Fruit fly (Drosophila melanogaster) whole organism, embryonic: ENCODE data around the gene CG10286.

ENCODE experiments used
- CG1233 ChIP-seq: fragments of 200-800 bp; sonication (Bioruptor generic); optimal IDR thresholded peaks from 4 replicates; lab custom pipeline; 2018; ENCODE audit warnings: missing biosample characterization, mild to moderate bottlenecking, missing genetic modification characterization
- CG12769 ChIP-seq: fragments of 200-800 bp; sonication (Bioruptor generic); optimal IDR thresholded peaks from 2 replicates; lab custom pipeline; 2019; ENCODE audit warnings: missing biosample characterization, mild to moderate bottlenecking, missing genetic modification characterization, moderate library complexity
- CG13296 ChIP-seq: fragments of 200-800 bp; sonication (Bioruptor generic); optimal IDR thresholded peaks from 3 replicates; lab custom pipeline; 2018; ENCODE audit warnings: missing biosample characterization, mild to moderate bottlenecking, missing genetic modification characterization
- CG13424 ChIP-seq: fragments of 200-800 bp; sonication (Bioruptor generic); optimal IDR thresholded peaks from 2 replicates; lab custom pipeline; 2019; ENCODE audit warnings: missing biosample characterization, mild to moderate bottlenecking, missing genetic modification characterization, moderate library complexity
- CG14860 ChIP-seq: fragments of 200-800 bp; sonication (Bioruptor generic); IDR thresholded peaks from 3 replicates; pipeline ENCODE4 v1.3.6; 2022; ENCODE audit warnings: missing biosample characterization, missing genetic modification characterization; ENCODE audit not compliant: partially characterized antibody
- CG15011 ChIP-seq: fragments of 200-800 bp; sonication (Bioruptor generic); optimal IDR thresholded peaks from 3 replicates; lab custom pipeline; 2018; ENCODE audit warnings: missing biosample characterization, mild to moderate bottlenecking, missing genetic modification characterization
- CG17385 ChIP-seq: fragments of 200-800 bp; sonication (Bioruptor generic); optimal IDR thresholded peaks from 3 replicates; lab custom pipeline; 2018; ENCODE audit warnings: missing biosample characterization, mild to moderate bottlenecking, missing genetic modification characterization
- CG18262 ChIP-seq: fragments of 200-800 bp; optimal IDR thresholded peaks from 3 replicates; lab custom pipeline; 2019; ENCODE audit warnings: missing biosample characterization, mild to moderate bottlenecking, missing genetic modification characterization, moderate library complexity
- CG30403 ChIP-seq: fragments of 200-800 bp; sonication (Bioruptor generic); optimal IDR thresholded peaks from 3 replicates; lab custom pipeline; 2016; ENCODE audit warnings: missing biosample characterization, missing genetic modification characterization
- CG30431 ChIP-seq: fragments of 200-800 bp; sonication (Bioruptor generic); optimal IDR thresholded peaks from 2 replicates; lab custom pipeline; 2017; ENCODE audit warnings: missing biosample characterization, missing genetic modification characterization
- CG31441 ChIP-seq: fragments of 200-800 bp; sonication (Bioruptor generic); IDR thresholded peaks from 2 replicates; pipeline ENCODE4 v1.3.6; 2022; ENCODE audit warnings: missing biosample characterization, missing genetic modification characterization
- CG7372 ChIP-seq: fragments of 200-800 bp; sonication (Bioruptor generic); IDR thresholded peaks from 2 replicates; pipeline ENCODE4 v1.3.6; 2022; ENCODE audit warnings: missing biosample characterization, missing genetic modification characterization
- CG8281 ChIP-seq: fragments of 200-800 bp; sonication (Bioruptor generic); optimal IDR thresholded peaks from 2 replicates; lab custom pipeline; 2018; ENCODE audit warnings: missing biosample characterization, mild to moderate bottlenecking, missing genetic modification characterization, moderate library complexity
- CG9797 ChIP-seq: fragments of 200-800 bp; sonication (Bioruptor generic); optimal IDR thresholded peaks from 3 replicates; lab custom pipeline; 2018; ENCODE audit warnings: missing biosample characterization, mild to moderate bottlenecking, missing genetic modification characterization
- CG9932 ChIP-seq: fragments of 200-800 bp; sonication (Bioruptor generic); IDR thresholded peaks from 2 replicates; pipeline ENCODE4 v1.3.6; 2022; ENCODE audit warnings: missing biosample characterization, missing genetic modification characterization
- Dbx ChIP-seq: fragments of 200-800 bp; sonication (Bioruptor generic); IDR thresholded peaks from 3 replicates; pipeline ENCODE4 v1.3.6; 2022; ENCODE audit warnings: missing biosample characterization, missing genetic modification characterization
- Doc2 ChIP-seq: fragments of 200-800 bp; sonication (Bioruptor generic); IDR thresholded peaks from 2 replicates; pipeline ENCODE4 v1.3.6; 2022; ENCODE audit warnings: missing biosample characterization, missing genetic modification characterization
- Hand ChIP-seq: fragments of 200-800 bp; sonication (Bioruptor generic); optimal IDR thresholded peaks from 2 replicates; lab custom pipeline; 2017; ENCODE audit warnings: mild to moderate bottlenecking, missing biosample characterization, missing genetic modification reagents, missing genetic modification characterization
- Hmx ChIP-seq: fragments of 200-800 bp; sonication (Bioruptor generic); optimal IDR thresholded peaks from 2 replicates; lab custom pipeline; 2016; ENCODE audit warnings: missing biosample characterization, missing genetic modification characterization
- Hr51 ChIP-seq, 2 experiments: fragments of 200-800 bp; sonication (Bioruptor generic); optimal IDR thresholded peaks; 2 replicates in 1 of 2; 3 replicates in 1 of 2; lab custom pipeline; 2016 to 2018; ENCODE audit warnings: missing biosample characterization in 2 of 2, missing genetic modification characterization in 2 of 2, mild to moderate bottlenecking in 1 of 2, moderate library complexity in 1 of 2
- Hr78 ChIP-seq, 2 experiments: fragments of 200-800 bp in 1 of 2; fragments of >200 bp in 1 of 2; sonication (Bioruptor generic) in 1 of 2; optimal IDR thresholded peaks; 2 replicates each; lab custom pipeline; 2017 to 2019; ENCODE audit warnings: missing biosample characterization in 2 of 2, missing genetic modification characterization in 2 of 2, mild to moderate bottlenecking in 1 of 2, moderate library complexity in 1 of 2
- Jarid2 ChIP-seq: fragments of 200-800 bp; sonication (Bioruptor generic); optimal IDR thresholded peaks from 3 replicates; lab custom pipeline; 2017; ENCODE audit warnings: mild to moderate bottlenecking, missing biosample characterization, missing genetic modification reagents, missing genetic modification characterization
- Nf-YC ChIP-seq: fragments of 200-800 bp; optimal IDR thresholded peaks from 3 replicates; lab custom pipeline; 2019; ENCODE audit warnings: missing biosample characterization, mild to moderate bottlenecking, missing genetic modification characterization, moderate library complexity
- Xbp1 ChIP-seq: fragments of 200-800 bp; sonication (Bioruptor generic); optimal IDR thresholded peaks from 3 replicates; lab custom pipeline; 2016; ENCODE audit warnings: missing biosample characterization, mild to moderate bottlenecking, missing genetic modification characterization
- ab ChIP-seq: fragments of 200-800 bp; sonication (Bioruptor generic); optimal IDR thresholded peaks from 2 replicates; lab custom pipeline; 2016; ENCODE audit warnings: missing biosample characterization, missing genetic modification characterization
- abd-A ChIP-seq: fragments of 200-800 bp; sonication (Bioruptor generic); optimal IDR thresholded peaks from 3 replicates; lab custom pipeline; 2019; ENCODE audit warnings: missing biosample characterization, mild to moderate bottlenecking, missing genetic modification characterization, moderate library complexity
- aop ChIP-seq: fragments of 200-800 bp; sonication (Bioruptor generic); IDR thresholded peaks from 2 replicates; pipeline ENCODE4 v1.3.6; 2022; ENCODE audit warnings: missing biosample characterization, missing genetic modification characterization
- ap ChIP-seq: fragments of 200-800 bp; sonication (Bioruptor generic); IDR thresholded peaks from 2 replicates; pipeline ENCODE4 v1.3.6; 2022; ENCODE audit warnings: missing biosample characterization, missing genetic modification characterization
- ara ChIP-seq: fragments of 200-800 bp; sonication (Bioruptor generic); IDR thresholded peaks from 2 replicates; pipeline ENCODE4 v1.3.6; 2022; ENCODE audit warnings: missing biosample characterization, missing genetic modification characterization
- chif ChIP-seq, 2 experiments: fragments of 200-800 bp; sonication (Bioruptor generic); optimal IDR thresholded peaks; 3 replicates each; lab custom pipeline; 2016; ENCODE audit warnings: missing biosample characterization in 2 of 2, missing genetic modification characterization in 2 of 2
- crc ChIP-seq: fragments of 200-800 bp; sonication (Bioruptor generic); optimal IDR thresholded peaks from 2 replicates; lab custom pipeline; 2016; ENCODE audit warnings: missing biosample characterization, missing genetic modification characterization
- dimm ChIP-seq: fragments of 200-800 bp; sonication (Bioruptor generic); IDR thresholded peaks from 2 replicates; pipeline ENCODE4 v1.3.6; 2022; ENCODE audit warnings: missing biosample characterization, missing genetic modification characterization
- dmrt99B ChIP-seq: fragments of 200-800 bp; sonication (Bioruptor generic); optimal IDR thresholded peaks from 2 replicates; lab custom pipeline; 2018; ENCODE audit warnings: missing biosample characterization, mild to moderate bottlenecking, missing genetic modification characterization, moderate library complexity
- ewg ChIP-seq: fragments of 200-800 bp; sonication (Bioruptor generic); optimal IDR thresholded peaks from 3 replicates; lab custom pipeline; 2017; ENCODE audit warnings: mild to moderate bottlenecking, missing biosample characterization, missing genetic modification reagents, missing genetic modification characterization
- exex ChIP-seq: fragments of 200-800 bp; sonication (Bioruptor generic); optimal IDR thresholded peaks from 4 replicates; lab custom pipeline; 2018; ENCODE audit warnings: missing biosample characterization, mild to moderate bottlenecking, missing genetic modification characterization, moderate library complexity
- grau ChIP-seq: fragments of 200-800 bp; optimal IDR thresholded peaks from 3 replicates; lab custom pipeline; 2019; ENCODE audit warnings: missing biosample characterization, mild to moderate bottlenecking, missing genetic modification characterization, moderate library complexity
- grn ChIP-seq: fragments of 200-800 bp; sonication (Bioruptor generic); optimal IDR thresholded peaks from 3 replicates; lab custom pipeline; 2017; ENCODE audit warnings: missing biosample characterization, missing genetic modification characterization
- hth ChIP-seq: fragments of >200 bp; optimal IDR thresholded peaks from 2 replicates; lab custom pipeline; 2017; ENCODE audit warnings: inconsistent platforms
- jumu ChIP-seq: fragments of 200-800 bp; sonication (Bioruptor generic); optimal IDR thresholded peaks from 3 replicates; lab custom pipeline; 2016; ENCODE audit warnings: missing biosample characterization, missing genetic modification characterization
- kah ChIP-seq: fragments of 200-800 bp; sonication (Bioruptor generic); optimal IDR thresholded peaks from 2 replicates; lab custom pipeline; 2018; ENCODE audit warnings: missing biosample characterization, mild to moderate bottlenecking, missing genetic modification characterization
- nmo ChIP-seq: fragments of 200-800 bp; sonication (Bioruptor generic); optimal IDR thresholded peaks from 2 replicates; lab custom pipeline; 2018; ENCODE audit warnings: missing biosample characterization, mild to moderate bottlenecking, missing genetic modification characterization, moderate library complexity
- oc ChIP-seq: fragments of 200-800 bp; sonication (Bioruptor generic); optimal IDR thresholded peaks from 2 replicates; lab custom pipeline; 2018; ENCODE audit warnings: missing biosample characterization, mild to moderate bottlenecking, missing genetic modification characterization, moderate library complexity
- pita ChIP-seq: fragments of 200-800 bp; sonication (Bioruptor generic); optimal IDR thresholded peaks from 2 replicates; lab custom pipeline; 2017; ENCODE audit warnings: missing biosample characterization, mild to moderate bottlenecking, missing genetic modification characterization
- repo ChIP-seq: fragments of 200-800 bp; sonication (Bioruptor generic); optimal IDR thresholded peaks from 2 replicates; lab custom pipeline; 2016; ENCODE audit warnings: missing biosample characterization, missing genetic modification characterization
- salm ChIP-seq: fragments of 200-800 bp; sonication (Bioruptor generic); optimal IDR thresholded peaks from 2 replicates; lab custom pipeline; 2018; ENCODE audit warnings: missing biosample characterization, mild to moderate bottlenecking, missing genetic modification characterization
- tll ChIP-seq, 2 experiments: fragments of 200-800 bp in 1 of 2; fragments of >200 bp in 1 of 2; sonication (Bioruptor generic) in 1 of 2; optimal IDR thresholded peaks; 2 replicates each; lab custom pipeline; 2017 to 2019; ENCODE audit warnings: missing biosample characterization in 2 of 2, missing genetic modification characterization in 2 of 2, mild to moderate bottlenecking in 1 of 2, moderate library complexity in 1 of 2
- tup ChIP-seq: fragments of 200-800 bp; sonication (Bioruptor generic); optimal IDR thresholded peaks from 2 replicates; lab custom pipeline; 2016; ENCODE audit warnings: missing biosample characterization, mild to moderate bottlenecking, missing genetic modification characterization, moderate library complexity
- z ChIP-seq: fragments of 200-800 bp; sonication (Bioruptor generic); IDR thresholded peaks from 3 replicates; pipeline ENCODE4 v1.3.6; 2022; ENCODE audit warnings: missing biosample characterization, missing genetic modification characterization
- zen2 ChIP-seq: fragments of 200-800 bp; sonication (Bioruptor generic); IDR thresholded peaks from 3 replicates; pipeline ENCODE4 v1.3.6; 2022; ENCODE audit warnings: missing biosample characterization, missing genetic modification characterization; ENCODE audit not compliant: partially characterized antibody

CG10286 gene

DNA sequence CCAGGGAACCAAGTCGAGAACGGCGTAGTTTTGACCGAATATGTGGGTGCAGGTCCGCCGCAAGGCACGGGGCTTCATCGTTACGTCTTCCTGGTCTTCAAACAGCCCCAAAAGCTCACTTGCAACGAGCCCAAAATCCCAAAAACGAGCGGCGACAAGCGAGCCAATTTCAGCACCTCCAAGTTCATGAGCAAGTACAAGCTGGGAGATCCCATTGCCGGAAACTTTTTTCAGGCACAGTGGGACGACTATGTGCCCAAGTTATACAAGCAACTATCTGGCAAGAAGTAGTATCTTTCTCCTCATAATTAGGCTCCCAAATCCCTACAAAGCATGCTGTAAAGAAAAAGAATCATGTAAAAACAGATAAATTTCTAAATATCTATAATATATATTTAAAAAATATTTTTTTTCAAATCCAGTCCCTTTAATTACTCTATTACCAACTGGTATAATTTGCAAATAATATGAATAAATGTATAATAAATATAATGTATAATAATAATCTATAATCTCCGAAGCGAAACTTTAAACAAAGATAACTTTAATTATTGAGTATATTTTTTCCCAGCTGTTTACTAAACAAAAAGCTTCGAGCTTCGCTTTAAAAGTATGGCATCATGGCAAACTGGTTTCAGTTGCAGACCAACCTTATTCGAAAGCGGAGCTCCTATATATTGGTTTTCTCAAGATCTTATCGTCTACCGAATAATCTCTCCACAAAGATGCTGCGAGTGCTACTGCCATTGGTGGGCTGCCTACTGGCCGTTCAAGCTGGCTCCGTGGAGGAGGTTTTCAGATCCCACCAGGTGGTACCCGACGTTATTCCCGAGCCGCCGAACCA is 25.1 kb upstream of the CG10286 start, which contains the start of gene CG17919 (continued):
- TF ChIP-seq Hr51 (GFP tag; optimal IDR thresholded peaks at IDR 0.05; lab: Kevin White, UChicago) (peak in 1 of 2 experiments; percentile 57), Xbp1 (GFP tag; lab: Kevin White, UChicago) (peak; percentile 11), CG9797 (no peak), Jarid2 (peak; percentile 36), Hr78 (GFP tag; optimal IDR thresholded peaks at IDR 0.05; lab: Kevin White, UChicago) (no peak), Hmx (GFP tag; lab: Kevin White, UChicago) (no peak), ewg (GFP tag; lab: Kevin White, UChicago) (no peak), kah (GFP tag; lab: Kevin White, UChicago) (no peak), CG9932 (GFP tag; lab: Robert Waterston, UW) (0 out of 2 replicates have a peak, but pooled peaks have one; percentile 28), Nf-YC (peak; percentile 15), zen2 (no peak), oc (tag; lab: Kevin White, UChicago) (peak; percentile 35), grn (peak; percentile 91), CG18262 (peak; percentile 23), salm (tag; lab: Kevin White, UChicago) (no peak), CG7372 (no peak), CG8281 (no peak), repo (GFP tag; lab: Kevin White, UChicago) (no peak), z (GFP tag; lab: Robert Waterston, UW) (no peak), CG13296 (GFP tag; lab: Kevin White, UChicago) (no peak), exex (tag; lab: Kevin White, UChicago) (no peak), Dbx (GFP tag; lab: Robert Waterston, UW) (no peak), CG13424 (tag; lab: Kevin White, UChicago) (peak; percentile 20), abd-A (tag; lab: Kevin White, UChicago) (no peak), Hand (GFP tag; lab: Kevin White, UChicago) (no peak), ara (GFP tag; lab: Robert Waterston, UW) (no peak), ab (GFP tag; lab: Kevin White, UChicago) (no peak), grau (tag; lab: Kevin White, UChicago) (peak; percentile 10), CG1233 (GFP tag; lab: Kevin White, UChicago) (no peak), crc (GFP tag; lab: Kevin White, UChicago) (no peak), tll (GFP tag; optimal IDR thresholded peaks at IDR 0.05; lab: Kevin White, UChicago) (no peak), tup (GFP tag; lab: Kevin White, UChicago) (no peak), CG31441 (peak; percentile 31; the same call in 1 of the 2 replicates), nmo (GFP tag; lab: Kevin White, UChicago) (no peak), hth (lab: Kevin White, UChicago) (no peak), CG30403 (GFP tag; lab: Kevin White, UChicago) (peak; percentile 9), aop (GFP tag; lab: Robert Waterston, UW) (no peak), jumu (no peak), chif (GFP tag; optimal IDR thresholded peaks at IDR 0.05; lab: Kevin White, UChicago) (no peak), ap (GFP tag; lab: Robert Waterston, UW) (no peak), CG17385 (GFP tag; lab: Kevin White, UChicago) (no peak), dimm (GFP tag; lab: Robert Waterston, UW) (no peak), CG30431 (GFP tag; lab: Kevin White, UChicago) (no peak), pita (no peak), CG15011 (GFP tag; lab: Kevin White, UChicago) (no peak), CG12769 (tag; lab: Kevin White, UChicago) (peak; percentile 26), CG14860 (GFP tag; lab: Robert Waterston, UW) (no peak), dmrt99B (tag; lab: Kevin White, UChicago) (peak; percentile 37), Doc2 (GFP tag; lab: Robert Waterston, UW) (no peak)
